Worm (Caenorhabditis elegans): ENCODE results near the gene fut-6.

Gene fut-6

DNA sequence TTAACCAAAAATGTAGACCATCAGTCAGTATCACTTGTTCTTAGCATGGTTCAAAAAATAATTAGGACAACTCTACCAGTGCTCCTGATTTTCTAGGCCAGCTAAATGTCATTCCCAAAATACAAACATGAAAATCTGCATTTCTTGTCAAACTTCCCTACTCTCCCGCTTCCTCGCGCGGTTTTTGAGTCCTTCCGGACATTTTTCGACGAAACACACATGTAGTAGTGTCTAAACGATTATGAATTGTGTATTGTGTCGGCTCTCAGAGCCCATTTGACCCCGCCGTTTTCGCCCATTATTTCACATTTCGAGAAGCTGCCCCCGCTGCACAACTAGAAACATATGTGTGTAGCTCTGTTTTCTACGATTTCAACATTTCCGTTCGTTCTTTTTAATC is 29.1 kb downstream of the fut-6 start, which contains the start of gene F35D11.1:
F35D11.1 (plus strand) TSS at position 301 of the 400 bp plus-strand sequence.
- no peak for TF ChIP-seq alr-1 (tag; optimal IDR thresholded peaks at IDR 0.05)
- no peak for TF ChIP-seq ztf-4 (tag; optimal IDR thresholded peaks at IDR 0.05)
- TF ChIP-seq nhr-77 (tag; optimal IDR thresholded peaks at IDR 0.05): no peak
- TF ChIP-seq fos-1 (tag; optimal IDR thresholded peaks at IDR 0.05): no peak
- no peak for TF ChIP-seq nhr-11 (tag; optimal IDR thresholded peaks at IDR 0.05)
- no peak for TF ChIP-seq nhr-25 (tag; optimal IDR thresholded peaks at IDR 0.05)
- no peak for TF ChIP-seq nhr-21 (tag; optimal IDR thresholded peaks at IDR 0.05)
- TF ChIP-seq mdl-1 (tag; optimal IDR thresholded peaks at IDR 0.05): no peak
- no peak for TF ChIP-seq mbf-1 (tag; optimal IDR thresholded peaks at IDR 0.05)
- no peak for TF ChIP-seq sem-4 (tag; optimal IDR thresholded peaks at IDR 0.05)
- TF ChIP-seq ceh-82 (tag; optimal IDR thresholded peaks at IDR 0.05): no peak
- TF ChIP-seq dmd-4 (tag; optimal IDR thresholded peaks at IDR 0.05): no peak
- no peak for TF ChIP-seq blmp-1 (tag; optimal IDR thresholded peaks at IDR 0.05; ENCODE audit: insufficient read depth)
- no peak for TF ChIP-seq nhr-23 (tag; optimal IDR thresholded peaks at IDR 0.05)
- no peak for TF ChIP-seq unc-39 (tag; optimal IDR thresholded peaks at IDR 0.05)

DNA sequence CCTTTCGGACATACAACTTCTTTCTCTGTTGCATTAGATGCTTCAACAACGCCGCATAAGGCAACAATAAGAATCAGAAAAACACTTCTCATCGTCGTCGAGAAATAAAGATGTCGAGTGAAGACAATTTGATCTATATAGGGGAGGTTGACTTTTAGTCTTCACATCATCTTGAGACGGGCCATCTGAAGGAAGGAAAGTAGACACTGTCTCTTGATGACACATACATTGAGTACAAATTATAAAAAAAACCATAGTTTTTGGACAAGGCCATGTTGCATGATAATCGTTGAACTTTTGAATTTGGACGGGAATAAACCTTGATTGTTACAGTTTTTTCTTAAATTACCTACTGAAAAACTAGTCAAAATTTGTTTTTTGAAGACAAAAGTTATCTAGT is 34.1 kb downstream of the fut-6 start, which contains the start of gene clec-139:
clec-139 (minus strand) TSS at position 101 of the 400 bp plus-strand sequence.
- TF ChIP-seq snpc-4 (tag; optimal IDR thresholded peaks at IDR 0.05) (no peak), nhr-77 (tag; optimal IDR thresholded peaks at IDR 0.05) (no peak), sma-9 (GFP tag; optimal IDR thresholded peaks at IDR 0.05) (no peak), sma-9 (tag; optimal IDR thresholded peaks at IDR 0.05) (no peak), C34F6.9 (tag; optimal IDR thresholded peaks at IDR 0.05) (no peak), sem-4 (tag; optimal IDR thresholded peaks at IDR 0.05) (no peak)

DNA sequence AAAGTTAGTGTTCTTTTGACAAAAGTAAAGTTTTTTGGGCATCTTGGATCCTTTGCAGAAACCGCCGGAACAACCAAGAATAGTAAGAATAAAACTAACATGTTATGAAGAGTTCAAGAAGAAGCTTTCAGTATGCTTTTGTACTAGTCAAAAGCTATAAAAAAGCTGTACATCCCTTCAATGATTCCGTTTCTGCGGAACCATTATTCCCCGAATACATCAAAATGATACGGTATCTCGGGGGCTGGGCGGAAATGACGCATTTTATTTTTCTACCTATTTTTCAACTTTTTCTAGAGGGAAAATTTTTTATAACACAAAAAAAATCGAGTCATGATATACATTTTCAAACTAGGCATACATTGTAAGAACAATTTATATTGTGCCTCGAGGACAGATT is 36.0 kb downstream of the fut-6 start, which contains the start of gene clec-138:
clec-138 (minus strand) TSS at position 101 of the 400 bp plus-strand sequence.
- no peak for TF ChIP-seq nhr-23 (tag; optimal IDR thresholded peaks at IDR 0.05)
- no peak for TF ChIP-seq ceh-82 (tag; optimal IDR thresholded peaks at IDR 0.05)
- no peak for TF ChIP-seq gmeb-1 (tag; optimal IDR thresholded peaks at IDR 0.05)
- no peak for TF ChIP-seq R02D3.7 (tag; optimal IDR thresholded peaks at IDR 0.05)
- TF ChIP-seq zag-1 (tag; optimal IDR thresholded peaks at IDR 0.05): no peak
- TF ChIP-seq sma-3 (GFP tag; optimal IDR thresholded peaks at IDR 0.05): no peak
- no peak for TF ChIP-seq ztf-11 (tag; optimal IDR thresholded peaks at IDR 0.05)

DNA sequence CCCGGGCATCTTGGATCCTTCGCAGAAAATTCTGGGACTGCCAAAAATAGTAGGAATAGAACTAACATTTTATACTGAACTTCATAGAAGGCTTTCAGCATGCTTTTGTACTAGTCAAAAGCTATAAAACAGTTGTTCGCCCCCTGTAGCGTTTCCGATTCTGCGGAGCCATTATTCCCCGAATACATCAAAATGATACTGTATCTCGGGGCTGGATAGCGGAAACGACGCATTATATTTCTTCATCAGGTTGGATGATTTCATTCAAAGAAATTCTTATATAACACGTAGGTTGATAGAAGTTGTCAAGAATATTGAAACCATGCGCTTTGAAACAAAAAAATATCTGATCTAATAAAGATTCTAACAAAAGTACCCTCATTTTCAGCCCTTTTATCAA is 37.7 kb downstream of the fut-6 start, which contains the start of gene clec-137:
clec-137 (minus strand) TSS at position 101 of the 400 bp plus-strand sequence.
- TF ChIP-seq ztf-4 (tag; optimal IDR thresholded peaks at IDR 0.05): no peak
- no peak for TF ChIP-seq Y55F3AM.14 (GFP tag; optimal IDR thresholded peaks at IDR 0.05)
- TF ChIP-seq sma-9 (GFP tag; optimal IDR thresholded peaks at IDR 0.05): no peak
- TF ChIP-seq sma-9 (tag; optimal IDR thresholded peaks at IDR 0.05): no peak
- no peak for TF ChIP-seq nhr-23 (tag; optimal IDR thresholded peaks at IDR 0.05)
- TF ChIP-seq aly-2 (tag; optimal IDR thresholded peaks at IDR 0.05): no peak
- TF ChIP-seq nhr-77 (tag; optimal IDR thresholded peaks at IDR 0.05): no peak
- TF ChIP-seq nhr-10 (tag; optimal IDR thresholded peaks at IDR 0.05): no peak
- TF ChIP-seq egl-27 (tag; optimal IDR thresholded peaks at IDR 0.05): no peak
- TF ChIP-seq F13H6.1 (tag; optimal IDR thresholded peaks at IDR 0.05): no peak
- no peak for TF ChIP-seq lin-13 (GFP tag; optimal IDR thresholded peaks at IDR 0.05)
- no peak for TF ChIP-seq elt-1 (tag; optimal IDR thresholded peaks at IDR 0.05)
- no peak for TF ChIP-seq elt-3 (tag; optimal IDR thresholded peaks at IDR 0.05)
- TF ChIP-seq mbf-1 (tag; optimal IDR thresholded peaks at IDR 0.05): no peak
- TF ChIP-seq nhr-11 (tag; optimal IDR thresholded peaks at IDR 0.05): no peak
- no peak for TF ChIP-seq nhr-21 (tag; optimal IDR thresholded peaks at IDR 0.05)
- no peak for TF ChIP-seq ceh-16 (tag; optimal IDR thresholded peaks at IDR 0.05)
- TF ChIP-seq ZK546.5 (tag; optimal IDR thresholded peaks at IDR 0.05): no peak

DNA sequence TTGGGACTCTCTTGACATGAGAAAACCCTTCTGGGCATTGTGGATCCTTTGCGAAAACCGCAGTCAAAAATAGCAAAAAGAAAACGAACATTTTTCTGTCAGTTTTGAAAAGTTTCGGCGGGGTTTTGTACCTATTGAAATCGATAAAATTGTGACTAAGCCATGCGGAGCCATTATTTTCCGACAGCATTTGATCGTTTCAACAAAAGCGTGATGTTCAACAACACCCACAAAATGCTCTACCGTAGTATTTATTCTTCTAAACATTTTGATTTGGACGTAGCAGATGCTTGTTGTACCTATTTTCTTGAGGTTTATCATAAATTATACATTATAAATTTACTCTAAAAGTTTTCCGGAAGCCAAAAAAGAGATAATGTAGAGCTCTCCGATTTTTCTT is 39.3 kb downstream of the fut-6 start, which contains the start of gene clec-136:
clec-136 (minus strand) TSS at position 101 of the 400 bp plus-strand sequence.
- TF ChIP-seq gmeb-1 (tag; optimal IDR thresholded peaks at IDR 0.05) (no peak), blmp-1 (tag; optimal IDR thresholded peaks at IDR 0.05; ENCODE audit: insufficient read depth) (no peak), lin-11 (tag; optimal IDR thresholded peaks at IDR 0.05) (no peak), unc-62 (GFP tag; optimal IDR thresholded peaks at IDR 0.05) (no peak), ztf-11 (tag; optimal IDR thresholded peaks at IDR 0.05) (no peak), sem-4 (tag; optimal IDR thresholded peaks at IDR 0.05) (no peak)
